Worm (Caenorhabditis elegans): Measurements from ENCODE around the gene atic-1.

atic-1 gene

DNA sequence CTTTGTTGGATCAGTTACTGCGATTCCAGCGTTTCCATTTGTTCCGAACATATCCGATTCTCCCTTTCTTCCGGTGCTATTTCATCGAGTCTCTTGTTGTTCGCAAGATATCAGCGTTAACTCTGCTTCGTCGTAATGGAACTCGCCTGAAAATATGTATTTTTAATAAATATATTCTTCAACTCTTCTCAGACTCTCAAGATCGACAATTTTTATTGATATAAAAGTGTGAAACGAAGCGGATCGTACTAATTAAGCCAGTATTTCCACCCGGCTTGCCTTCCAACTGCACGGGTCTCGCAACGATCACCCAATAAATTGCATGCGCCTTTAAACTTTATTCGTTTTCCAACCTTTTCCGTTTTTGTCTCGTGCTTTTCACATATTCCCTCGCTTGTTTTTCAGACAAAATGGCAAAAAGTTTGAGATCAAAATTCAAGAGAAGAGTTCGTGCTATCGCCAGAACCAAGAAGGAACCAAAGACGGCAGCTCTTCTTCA, 42.2 kb downstream of the atic-1 start, which contains the start of the genes xpo-3 and C49H3.3:
Gene xpo-3 (minus strand): TSS at position 51 of the 499 bp plus-strand sequence.
Gene C49H3.3 (plus strand): TSS at position 369 of the 499 bp plus-strand sequence.
- TF ChIP-seq flt-1 (GFP tag; IDR thresholded peaks at IDR 0.05): no peak
- no peak for TF ChIP-seq ztf-23 (GFP tag; IDR thresholded peaks at IDR 0.05)
- no peak for TF ChIP-seq klf-2 (GFP tag; conservative IDR thresholded peaks at IDR 0.05)
- TF ChIP-seq ztf-29 (GFP tag; IDR thresholded peaks at IDR 0.05): no peak
- TF ChIP-seq T22C8.4 (GFP tag; IDR thresholded peaks at IDR 0.05): no peak
- TF ChIP-seq ref-1 (GFP tag; conservative IDR thresholded peaks at IDR 0.05): no peak
- TF ChIP-seq tab-1 (GFP tag; IDR thresholded peaks at IDR 0.05): no peak
- no peak for TF ChIP-seq med-1 (GFP tag; optimal IDR thresholded peaks at IDR 0.05; ENCODE audit: insufficient read depth)
- no peak for TF ChIP-seq cog-1 (tag; optimal IDR thresholded peaks at IDR 0.05)

DNA sequence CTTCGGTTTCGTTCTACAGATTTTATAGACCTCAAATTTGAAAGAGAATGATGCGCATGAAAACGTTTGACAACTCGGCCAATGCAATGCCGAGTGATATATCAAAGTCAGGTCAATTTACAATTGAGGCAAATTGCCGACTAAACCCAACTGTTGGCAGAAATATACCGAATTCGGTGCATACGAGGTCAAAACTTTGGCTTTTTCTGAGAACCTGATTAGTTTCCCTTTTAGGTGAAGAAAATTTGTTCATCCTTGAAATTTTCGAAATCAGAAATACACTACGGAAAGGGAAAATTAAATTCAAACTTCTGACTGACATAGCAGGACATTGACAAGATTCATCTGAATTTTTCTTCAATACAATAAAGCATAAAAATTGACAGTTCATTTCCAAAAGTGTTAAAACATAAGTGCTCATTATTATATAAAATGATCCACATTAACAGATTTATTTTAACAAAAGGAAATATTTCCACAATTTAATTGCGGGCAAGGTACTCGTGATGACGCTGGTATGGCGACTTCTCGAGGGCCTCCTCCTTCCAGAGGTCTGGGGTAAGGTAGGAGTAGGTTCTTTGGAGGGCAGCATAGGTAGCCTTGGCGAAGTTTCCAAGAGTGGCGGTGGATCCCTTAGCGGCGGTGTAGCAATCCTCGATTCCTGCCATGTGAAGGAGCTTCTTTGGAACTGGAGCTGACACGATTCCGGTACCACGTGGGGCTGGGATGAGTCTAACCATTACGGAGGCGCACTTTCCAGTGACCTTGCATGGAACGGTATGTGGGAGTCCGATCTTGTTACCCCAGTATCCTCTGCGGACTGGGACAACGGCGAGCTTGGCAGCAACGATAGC, 43.4 kb downstream of the atic-1 start:
- no peak for TF ChIP-seq cog-1 (tag; optimal IDR thresholded peaks at IDR 0.05)
- TF ChIP-seq flt-1 (GFP tag; IDR thresholded peaks at IDR 0.05): no peak

- TF ChIP-seq klf-2 (GFP tag; conservative IDR thresholded peaks at IDR 0.05) (no peak), med-1 (GFP tag; optimal IDR thresholded peaks at IDR 0.05; ENCODE audit: insufficient read depth) (no peak), flt-1 (GFP tag; IDR thresholded peaks at IDR 0.05) (no peak), ztf-23 (GFP tag; IDR thresholded peaks at IDR 0.05) (no peak), ref-1 (GFP tag; conservative IDR thresholded peaks at IDR 0.05) (no peak)
These were observed 44.4 kb downstream of the atic-1 start, which contains the start of gene rps-2 for ce11 chrIV:7926102-7926840. Gene rps-2, minus strand, starts transcription at chrIV:7926391.

DNA sequence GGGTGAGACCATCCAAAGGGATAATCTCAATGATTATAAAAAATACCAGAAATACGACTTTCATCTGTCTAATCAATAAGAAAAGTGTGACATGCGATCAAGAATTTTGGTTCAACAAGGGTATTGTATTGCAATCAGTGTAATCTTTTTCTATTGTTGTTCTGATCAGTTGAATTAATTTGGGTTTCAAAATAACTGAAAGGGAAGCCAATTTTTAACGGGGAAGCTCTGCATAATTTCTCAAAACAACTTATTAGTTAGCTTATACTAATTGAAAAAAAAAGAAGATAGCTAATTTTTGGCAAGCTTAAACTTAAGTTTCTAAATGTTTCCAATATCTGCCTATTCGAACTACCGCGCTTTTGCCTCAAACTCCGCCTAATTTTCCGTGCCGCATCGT, 45.4 kb downstream of the atic-1 start, which contains the start of gene C49H3.12:
Gene C49H3.12 (minus strand): TSS at position 101 of the 400 bp plus-strand sequence.
- TF ChIP-seq ref-1 (GFP tag; conservative IDR thresholded peaks at IDR 0.05) (no peak), ztf-29 (GFP tag; IDR thresholded peaks at IDR 0.05) (no peak), med-1 (GFP tag; optimal IDR thresholded peaks at IDR 0.05; ENCODE audit: insufficient read depth) (no peak)

DNA sequence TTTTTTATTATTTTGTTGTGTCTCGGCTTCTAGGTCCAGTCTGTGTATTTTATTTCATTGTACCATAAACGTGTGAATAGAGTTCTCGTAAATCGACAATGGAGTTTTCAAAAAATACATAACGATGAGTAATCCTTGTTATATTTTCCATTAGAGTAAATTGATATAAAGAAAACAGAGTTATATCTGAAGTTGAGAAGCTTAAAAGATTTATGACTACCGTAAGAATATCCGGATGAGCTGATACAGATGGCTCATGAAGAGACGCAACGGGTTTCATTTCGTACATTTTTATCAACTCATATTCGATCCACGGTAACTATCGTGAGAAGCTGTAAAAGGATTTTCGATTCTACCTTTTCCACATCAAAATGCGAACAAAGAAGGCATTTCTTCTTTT, 46.0 kb downstream of the atic-1 start, which contains the start of gene gcy-8:
Gene gcy-8 (plus strand): TSS at position 301 of the 400 bp plus-strand sequence.
- no peak for TF ChIP-seq flt-1 (GFP tag; IDR thresholded peaks at IDR 0.05)

- no peak for TF ChIP-seq cog-1 (tag; optimal IDR thresholded peaks at IDR 0.05)
These were observed 50.0 kb downstream of the atic-1 start for ce11 chrIV:7931873-7932272.

- no peak for TF ChIP-seq cog-1 (tag; optimal IDR thresholded peaks at IDR 0.05)
- TF ChIP-seq T22C8.4 (GFP tag; IDR thresholded peaks at IDR 0.05): no peak
- no peak for TF ChIP-seq ref-1 (GFP tag; conservative IDR thresholded peaks at IDR 0.05)
- TF ChIP-seq ztf-29 (GFP tag; IDR thresholded peaks at IDR 0.05): no peak
- TF ChIP-seq klf-2 (GFP tag; conservative IDR thresholded peaks at IDR 0.05): no peak
- TF ChIP-seq ztf-23 (GFP tag; IDR thresholded peaks at IDR 0.05): no peak
- no peak for TF ChIP-seq tab-1 (GFP tag; IDR thresholded peaks at IDR 0.05)
- TF ChIP-seq med-1 (GFP tag; optimal IDR thresholded peaks at IDR 0.05; ENCODE audit: insufficient read depth): no peak
- TF ChIP-seq flt-1 (GFP tag; IDR thresholded peaks at IDR 0.05): no peak
These were observed 51.9 kb downstream of the atic-1 start, which contains the start of gene bbs-2 for ce11 chrIV:7933733-7934132. Gene bbs-2, plus strand, starts transcription at chrIV:7934033.

ce11 chrIV:7938834-7939233, 57.0 kb downstream of the atic-1 start, which contains the start of gene F20D12.7:
Gene F20D12.7, minus strand, starts transcription at chrIV:7938934.
- TF ChIP-seq klf-2 (GFP tag; conservative IDR thresholded peaks at IDR 0.05): no peak
- no peak for TF ChIP-seq ztf-29 (GFP tag; IDR thresholded peaks at IDR 0.05)
- no peak for TF ChIP-seq cog-1 (tag; optimal IDR thresholded peaks at IDR 0.05)
- no peak for TF ChIP-seq ztf-23 (GFP tag; IDR thresholded peaks at IDR 0.05)
- no peak for TF ChIP-seq ref-1 (GFP tag; conservative IDR thresholded peaks at IDR 0.05)
- no peak for TF ChIP-seq med-1 (GFP tag; optimal IDR thresholded peaks at IDR 0.05; ENCODE audit: insufficient read depth)
- TF ChIP-seq flt-1 (GFP tag; IDR thresholded peaks at IDR 0.05): no peak
- no peak for TF ChIP-seq T22C8.4 (GFP tag; IDR thresholded peaks at IDR 0.05)
- no peak for TF ChIP-seq tab-1 (GFP tag; IDR thresholded peaks at IDR 0.05)

DNA sequence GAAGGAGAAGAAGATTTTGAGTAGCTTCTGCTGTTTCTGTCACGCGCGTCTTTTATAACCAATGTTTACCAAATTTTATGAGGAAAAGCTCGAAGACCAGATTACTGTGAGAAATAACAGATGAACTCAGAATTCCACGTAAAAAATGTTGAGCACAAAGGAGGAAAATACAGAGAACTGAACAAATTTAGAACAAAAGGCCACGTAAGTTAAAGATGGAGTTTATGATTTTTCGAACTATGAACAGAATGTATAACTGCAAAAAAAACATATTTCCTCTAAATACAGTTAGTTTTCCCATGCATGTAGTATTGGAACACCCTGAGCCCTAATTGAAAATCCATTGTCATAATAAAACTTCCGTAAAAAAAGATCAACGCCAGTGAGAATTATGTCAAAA, 59.1 kb downstream of the atic-1 start, which contains the start of gene exc-9:
Gene exc-9 (minus strand): TSS at position 101 of the 400 bp plus-strand sequence.
- TF ChIP-seq ref-1 (GFP tag; conservative IDR thresholded peaks at IDR 0.05) (no peak), ztf-29 (GFP tag; IDR thresholded peaks at IDR 0.05) (no peak)

ce11 chrIV:7943272-7943671, 61.4 kb downstream of the atic-1 start:
- TF ChIP-seq med-1 (GFP tag; optimal IDR thresholded peaks at IDR 0.05; ENCODE audit: insufficient read depth) (no peak), T22C8.4 (GFP tag; IDR thresholded peaks at IDR 0.05) (no peak), ref-1 (GFP tag; conservative IDR thresholded peaks at IDR 0.05) (no peak), klf-2 (GFP tag; conservative IDR thresholded peaks at IDR 0.05) (no peak), tab-1 (GFP tag; IDR thresholded peaks at IDR 0.05) (no peak), flt-1 (GFP tag; IDR thresholded peaks at IDR 0.05) (no peak), ztf-29 (GFP tag; IDR thresholded peaks at IDR 0.05) (no peak), cog-1 (tag; optimal IDR thresholded peaks at IDR 0.05) (no peak), ztf-23 (GFP tag; IDR thresholded peaks at IDR 0.05) (no peak)

All from whole organism, midembryonic.